Fruit fly (Drosophila melanogaster): ENCODE data around the gene gkt.

Gene gkt

DNA sequence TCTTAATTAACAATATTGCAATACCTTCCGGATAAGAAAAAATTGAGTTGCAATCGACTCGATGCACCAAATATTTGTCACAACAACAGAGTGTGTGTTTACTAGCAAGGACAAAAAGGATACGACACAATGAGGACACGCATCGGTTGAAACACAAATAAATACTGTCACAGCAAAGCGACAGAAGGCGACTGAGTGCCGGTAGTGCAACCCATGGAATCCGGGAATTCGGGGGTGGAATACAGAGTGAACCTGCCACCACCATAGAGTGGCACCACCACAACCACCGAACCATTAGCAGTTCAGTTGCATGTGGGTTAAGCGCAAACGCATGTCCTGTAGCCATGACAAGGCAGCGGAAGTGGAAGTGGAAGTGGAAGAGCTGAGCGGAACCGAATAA, 29.3 kb upstream of the gkt start:
- no peak for TF ChIP-seq CG12605 (GFP tag; IDR thresholded peaks at IDR 0.05)
- no peak for TF ChIP-seq EcR (GFP tag; optimal IDR thresholded peaks at IDR 0.05)
- no peak for TF ChIP-seq CG8159 (tag; optimal IDR thresholded peaks at IDR 0.05)
- no peak for TF ChIP-seq D1 (tag; optimal IDR thresholded peaks at IDR 0.05)
- TF ChIP-seq Ets98B (GFP tag; IDR thresholded peaks at IDR 0.05), result no peak
- TF ChIP-seq CG4496 (GFP tag; IDR thresholded peaks at IDR 0.05), result no peak
- no peak for TF ChIP-seq gl (tag; optimal IDR thresholded peaks at IDR 0.05)
- TF ChIP-seq CG9948 (tag; optimal IDR thresholded peaks at IDR 0.05), result no peak
- no peak for TF ChIP-seq fd96Ca (GFP tag; IDR thresholded peaks at IDR 0.05)
- TF ChIP-seq CG13204 (GFP tag; optimal IDR thresholded peaks at IDR 0.05), result no peak
- no peak for TF ChIP-seq Pif1B (GFP tag; optimal IDR thresholded peaks at IDR 0.05)
- TF ChIP-seq CG17806 (tag; optimal IDR thresholded peaks at IDR 0.05), result no peak
- no peak for TF ChIP-seq CG14655 (GFP tag; optimal IDR thresholded peaks at IDR 0.05)
- no peak for TF ChIP-seq CG32121 (GFP tag; IDR thresholded peaks at IDR 0.05)
- no peak for TF ChIP-seq CG15710 (tag; optimal IDR thresholded peaks at IDR 0.05)
- TF ChIP-seq rn (GFP tag; IDR thresholded peaks at IDR 0.05), result no peak
- no peak for TF ChIP-seq CG10348 (GFP tag; IDR thresholded peaks at IDR 0.05)
- TF ChIP-seq CG8301 (tag; optimal IDR thresholded peaks at IDR 0.05), result no peak
- no peak for TF ChIP-seq CG34367 (tag; optimal IDR thresholded peaks at IDR 0.05)
- TF ChIP-seq Snoo (tag; optimal IDR thresholded peaks at IDR 0.05), result no peak

dm6 chr2L:3131641-3132040, 28.1 kb upstream of the gkt start:
- TF ChIP-seq gl (tag; optimal IDR thresholded peaks at IDR 0.05) (no peak), CG4496 (GFP tag; IDR thresholded peaks at IDR 0.05) (peak; percentile 25; the same call in 1 of the 3 replicates), rn (GFP tag; IDR thresholded peaks at IDR 0.05) (no peak)

DNA sequence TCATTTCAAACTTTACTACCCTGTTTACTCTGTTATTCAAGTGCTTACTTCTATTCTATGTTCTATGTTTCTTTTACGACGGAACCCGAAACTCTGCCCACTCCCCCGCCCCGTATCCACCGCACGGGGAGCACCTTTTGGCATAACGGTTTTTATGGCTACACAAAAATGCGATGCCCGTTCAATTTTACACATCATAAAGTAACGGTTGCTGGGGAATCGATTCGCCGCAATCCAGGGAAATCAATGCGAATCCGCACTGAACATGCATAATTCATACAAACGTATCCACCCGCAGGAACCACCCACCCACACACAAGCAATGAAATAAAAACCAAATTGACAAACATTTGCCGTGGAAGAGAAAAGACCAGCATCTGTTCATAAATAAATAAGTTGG, 15.8 kb upstream of the gkt start:
- no peak for TF ChIP-seq D1 (tag; optimal IDR thresholded peaks at IDR 0.05)
- TF ChIP-seq CG8159 (tag; optimal IDR thresholded peaks at IDR 0.05), result no peak
- no peak for TF ChIP-seq EcR (GFP tag; optimal IDR thresholded peaks at IDR 0.05)
- no peak for TF ChIP-seq CG10348 (GFP tag; IDR thresholded peaks at IDR 0.05)
- no peak for TF ChIP-seq rn (GFP tag; IDR thresholded peaks at IDR 0.05)
- no peak for TF ChIP-seq fd96Ca (GFP tag; IDR thresholded peaks at IDR 0.05)
- TF ChIP-seq CG13204 (GFP tag; optimal IDR thresholded peaks at IDR 0.05), result no peak
- no peak for TF ChIP-seq Pif1B (GFP tag; optimal IDR thresholded peaks at IDR 0.05)
- TF ChIP-seq CG8301 (tag; optimal IDR thresholded peaks at IDR 0.05), result no peak
- TF ChIP-seq Pif1A (GFP tag; optimal IDR thresholded peaks at IDR 0.05), result no peak
- TF ChIP-seq CG12605 (GFP tag; IDR thresholded peaks at IDR 0.05), result no peak

DNA sequence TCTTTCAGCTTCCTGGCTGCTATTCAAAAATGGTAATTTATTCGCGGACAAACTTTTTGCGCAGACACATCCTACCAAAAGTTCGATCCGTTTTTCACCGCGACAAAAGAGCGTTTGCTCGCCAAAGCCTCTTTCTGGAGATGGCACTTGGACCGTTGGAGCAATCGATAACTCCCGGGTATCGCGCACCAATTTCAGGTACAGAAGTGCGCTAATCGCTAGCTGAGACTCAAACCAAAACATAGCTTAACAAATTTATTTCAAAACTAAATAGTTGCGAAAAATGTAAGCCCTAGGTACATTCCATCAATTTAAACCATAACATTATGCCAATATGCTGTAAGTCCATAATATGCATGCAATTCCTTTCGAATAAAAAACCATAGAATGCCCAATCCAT, 15.0 kb upstream of the gkt start, which contains the start of gene toc:
Gene toc, minus strand, starts transcription at position 78 of the 400 bp plus-strand sequence.
- peak; percentile 30 for TF ChIP-seq D1 (tag; optimal IDR thresholded peaks at IDR 0.05)
- TF ChIP-seq CG10348 (GFP tag; IDR thresholded peaks at IDR 0.05), result no peak
- no peak for TF ChIP-seq CG34367 (tag; optimal IDR thresholded peaks at IDR 0.05)
- peak; percentile 13; the same call in 1 of the 2 replicates for TF ChIP-seq Ets98B (GFP tag; IDR thresholded peaks at IDR 0.05)
- no peak for TF ChIP-seq CG8301 (tag; optimal IDR thresholded peaks at IDR 0.05)
- TF ChIP-seq CG14655 (GFP tag; optimal IDR thresholded peaks at IDR 0.05), result no peak
- TF ChIP-seq CG4496 (GFP tag; IDR thresholded peaks at IDR 0.05), result peak; percentile 96
- TF ChIP-seq rn (GFP tag; IDR thresholded peaks at IDR 0.05), result no peak
- no peak for TF ChIP-seq EcR (GFP tag; optimal IDR thresholded peaks at IDR 0.05)

DNA sequence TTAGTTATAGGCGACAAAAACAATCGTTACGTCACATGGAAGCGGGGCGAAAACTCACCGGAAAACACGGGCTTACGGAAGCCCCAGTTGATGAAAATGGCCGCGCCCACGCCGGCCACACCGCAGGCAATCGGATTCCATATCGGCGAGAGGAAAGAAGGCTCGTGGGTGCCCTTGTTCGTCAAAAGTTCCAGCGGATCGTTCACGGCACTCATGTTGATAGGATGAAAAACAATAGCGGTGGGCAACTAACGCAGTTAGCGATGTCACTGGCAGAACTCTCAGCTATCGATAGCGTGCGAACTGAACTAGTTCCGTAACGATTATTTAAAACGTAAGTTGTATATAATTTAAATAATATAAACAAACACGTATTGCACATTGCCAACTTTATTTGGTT, 14.3 kb upstream of the gkt start, which contains the start of gene ND-B14.5B:
Gene ND-B14.5B, minus strand, starts transcription at position 379 of the 400 bp plus-strand sequence.
- no peak for TF ChIP-seq fd96Ca (GFP tag; IDR thresholded peaks at IDR 0.05)
- TF ChIP-seq gl (tag; optimal IDR thresholded peaks at IDR 0.05), result no peak
- TF ChIP-seq CG4496 (GFP tag; IDR thresholded peaks at IDR 0.05), result no peak
- TF ChIP-seq Pif1B (GFP tag; optimal IDR thresholded peaks at IDR 0.05), result no peak
- TF ChIP-seq rn (GFP tag; IDR thresholded peaks at IDR 0.05), result no peak
- no peak for TF ChIP-seq CG32121 (GFP tag; IDR thresholded peaks at IDR 0.05)
- TF ChIP-seq CG12605 (GFP tag; IDR thresholded peaks at IDR 0.05), result no peak
- TF ChIP-seq CG8301 (tag; optimal IDR thresholded peaks at IDR 0.05), result no peak
- TF ChIP-seq CG8159 (tag; optimal IDR thresholded peaks at IDR 0.05), result no peak
- no peak for TF ChIP-seq D1 (tag; optimal IDR thresholded peaks at IDR 0.05)
- no peak for TF ChIP-seq EcR (GFP tag; optimal IDR thresholded peaks at IDR 0.05)
- TF ChIP-seq CG34367 (tag; optimal IDR thresholded peaks at IDR 0.05), result no peak
- TF ChIP-seq CG14655 (GFP tag; optimal IDR thresholded peaks at IDR 0.05), result no peak
- TF ChIP-seq CG15710 (tag; optimal IDR thresholded peaks at IDR 0.05), result no peak
- TF ChIP-seq Ets98B (GFP tag; IDR thresholded peaks at IDR 0.05), result no peak
- TF ChIP-seq Snoo (tag; optimal IDR thresholded peaks at IDR 0.05), result no peak
- no peak for TF ChIP-seq CG17806 (tag; optimal IDR thresholded peaks at IDR 0.05)
- no peak for TF ChIP-seq CG13204 (GFP tag; optimal IDR thresholded peaks at IDR 0.05)
- TF ChIP-seq CG10348 (GFP tag; IDR thresholded peaks at IDR 0.05), result no peak
- TF ChIP-seq Pif1A (GFP tag; optimal IDR thresholded peaks at IDR 0.05), result no peak

DNA sequence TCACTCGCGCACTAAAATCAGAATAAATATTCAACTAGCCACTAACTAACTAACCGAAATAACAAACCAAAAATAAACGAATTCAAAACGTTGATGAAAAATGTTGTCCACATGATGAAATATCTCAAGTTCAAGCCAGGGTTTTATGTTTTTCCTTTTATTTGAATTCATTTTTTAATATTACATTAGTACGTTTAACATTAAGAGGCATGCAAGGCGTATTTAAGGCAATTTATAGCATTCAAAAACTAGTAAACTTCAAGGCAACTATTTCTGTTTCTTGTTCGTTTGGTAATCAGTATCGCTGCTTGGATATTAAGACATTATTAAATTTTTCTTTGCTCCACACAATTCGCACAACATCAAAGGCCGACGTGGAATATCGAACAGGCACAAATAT, 13.9 kb upstream of the gkt start:
- no peak for TF ChIP-seq gl (tag; optimal IDR thresholded peaks at IDR 0.05)

- TF ChIP-seq Ets98B (GFP tag; IDR thresholded peaks at IDR 0.05) (peak; percentile 73), CG9948 (tag; optimal IDR thresholded peaks at IDR 0.05) (no peak), CG13204 (GFP tag; optimal IDR thresholded peaks at IDR 0.05) (no peak), CG12605 (GFP tag; IDR thresholded peaks at IDR 0.05) (peak; percentile 46; the same call in 1 of the 2 replicates), rn (GFP tag; IDR thresholded peaks at IDR 0.05) (no peak), CG32121 (GFP tag; IDR thresholded peaks at IDR 0.05) (peak; percentile 74), CG4496 (GFP tag; IDR thresholded peaks at IDR 0.05) (peak; percentile 74; the same call in 2 of the 3 replicates), Pif1A (GFP tag; optimal IDR thresholded peaks at IDR 0.05) (peak; percentile 29), CG8159 (tag; optimal IDR thresholded peaks at IDR 0.05) (no peak), fd96Ca (GFP tag; IDR thresholded peaks at IDR 0.05) (peak; percentile 80), CG8301 (tag; optimal IDR thresholded peaks at IDR 0.05) (peak; percentile 48)
Measured at dm6 chr2L:3148959-3149591, 10.7 kb upstream of the gkt start.

All from whole organism, pupa.